Worm (Caenorhabditis elegans): Measurements from ENCODE around the gene ubc-7.

- TF ChIP-seq lsy-2 (tag; optimal IDR thresholded peaks at IDR 0.05) (no peak), nhr-23 (tag; optimal IDR thresholded peaks at IDR 0.05) (no peak), aly-2 (tag; optimal IDR thresholded peaks at IDR 0.05) (no peak), unc-62 (GFP tag; optimal IDR thresholded peaks at IDR 0.05) (no peak), nhr-237 (tag; optimal IDR thresholded peaks at IDR 0.05) (no peak), nhr-11 (tag; optimal IDR thresholded peaks at IDR 0.05) (no peak)
Measured at ce11 chrIII:9639281-9640050, 8.5 kb upstream of the ubc-7 start.

All from whole organism, L2 larva.